Worm (Caenorhabditis elegans): ENCODE measurements around the gene oef-1.

The oef-1 gene

ce11 chrIV:7506711-7507110 is 41.5 kb upstream of the oef-1 start:
- 0 out of 2 replicates have a peak, but pooled peaks have one; percentile 25 for TF ChIP-seq pbrm-1 (GFP tag; IDR thresholded peaks at IDR 0.05)
- TF ChIP-seq madf-6 (GFP tag; IDR thresholded peaks at IDR 0.05) = 0 out of 2 replicates have a peak, but pooled peaks have one; percentile 9
- TF ChIP-seq ets-4 (GFP tag; optimal IDR thresholded peaks at IDR 0.05) = peak; percentile 5
- 0 out of 2 replicates have a peak, but pooled peaks have one; percentile 46 for TF ChIP-seq Y53G8AR.9 (GFP tag; conservative IDR thresholded peaks at IDR 0.05)
- no peak for TF ChIP-seq ztf-25 (GFP tag; IDR thresholded peaks at IDR 0.05)
- no peak for TF ChIP-seq aptf-2 (GFP tag; conservative IDR thresholded peaks at IDR 0.05)
- no peak for TF ChIP-seq sdz-38 (tag; optimal IDR thresholded peaks at IDR 0.05)
- TF ChIP-seq dpff-1 (tag; optimal IDR thresholded peaks at IDR 0.05) = no peak
- TF ChIP-seq gei-17 (GFP tag; optimal IDR thresholded peaks at IDR 0.05) = no peak
- TF ChIP-seq tbx-9 (tag; optimal IDR thresholded peaks at IDR 0.05; ENCODE audit: borderline replicate concordance) = no peak
- TF ChIP-seq hmg-1.2 (GFP tag; IDR thresholded peaks at IDR 0.05) = 0 out of 2 replicates have a peak, but pooled peaks have one; percentile 6

- TF ChIP-seq nfya-2 (GFP tag; IDR thresholded peaks at IDR 0.05) (no peak), cebp-1 (GFP tag; IDR thresholded peaks at IDR 0.05) (no peak), cebp-1 (tag; optimal IDR thresholded peaks at IDR 0.05) (peak; percentile 57), madf-6 (GFP tag; IDR thresholded peaks at IDR 0.05) (no peak), hlh-12 (tag; optimal IDR thresholded peaks at IDR 0.05) (no peak), lin-35 (GFP tag; optimal IDR thresholded peaks at IDR 0.05) (no peak), ceh-27 (GFP tag; optimal IDR thresholded peaks at IDR 0.05) (no peak), ceh-100 (GFP tag; IDR thresholded peaks at IDR 0.05) (no peak), K12H6.12 (tag; optimal IDR thresholded peaks at IDR 0.05) (no peak), D2030.7 (GFP tag; IDR thresholded peaks at IDR 0.05) (no peak), Y53G8AR.9 (GFP tag; conservative IDR thresholded peaks at IDR 0.05) (peak; percentile 47; the same call in 1 of the 2 replicates), Y67H2A.10 (GFP tag; conservative IDR thresholded peaks at IDR 0.05) (0 out of 2 replicates have a peak, but pooled peaks have one; percentile 51), hmg-20 (GFP tag; IDR thresholded peaks at IDR 0.05) (no peak), F23B12.7 (tag; optimal IDR thresholded peaks at IDR 0.05; ENCODE audit: insufficient read depth) (no peak), mxl-1 (tag; optimal IDR thresholded peaks at IDR 0.05) (no peak), efl-1 (GFP tag; optimal IDR thresholded peaks at IDR 0.05) (no peak), ZK185.1 (tag; optimal IDR thresholded peaks at IDR 0.05; ENCODE audit: poor library complexity, severe bottlenecking) (peak; percentile 54), rpc-1 (optimal IDR thresholded peaks at IDR 0.05) (no peak), rpc-1 (tag; optimal IDR thresholded peaks at IDR 0.05) (no peak), F33H1.4 (GFP tag; IDR thresholded peaks at IDR 0.05) (no peak), let-526 (GFP tag; IDR thresholded peaks at IDR 0.05) (no peak), akir-1 (GFP tag; optimal IDR thresholded peaks at IDR 0.05) (no peak), ccch-3 (GFP tag; optimal IDR thresholded peaks at IDR 0.05) (no peak), lin-40 (tag; optimal IDR thresholded peaks at IDR 0.05) (peak; percentile 35), sptf-2 (GFP tag; optimal IDR thresholded peaks at IDR 0.05) (peak; percentile 0), ceh-40 (GFP tag; IDR thresholded peaks at IDR 0.05) (0 out of 2 replicates have a peak, but pooled peaks have one; percentile 62), pbrm-1 (GFP tag; IDR thresholded peaks at IDR 0.05) (peak; percentile 37; the same call in 1 of the 2 replicates), lin-54 (GFP tag; optimal IDR thresholded peaks at IDR 0.05) (peak; percentile 21), madf-3 (GFP tag; IDR thresholded peaks at IDR 0.05) (0 out of 2 replicates have a peak, but pooled peaks have one; percentile 54)
Measured at ce11 chrIV:7507305-7507704, 40.9 kb upstream of the oef-1 start.

All from whole organism, young adult.